Worm (Caenorhabditis elegans): Measurements from ENCODE around the gene nhr-54.

The nhr-54 gene

DNA sequence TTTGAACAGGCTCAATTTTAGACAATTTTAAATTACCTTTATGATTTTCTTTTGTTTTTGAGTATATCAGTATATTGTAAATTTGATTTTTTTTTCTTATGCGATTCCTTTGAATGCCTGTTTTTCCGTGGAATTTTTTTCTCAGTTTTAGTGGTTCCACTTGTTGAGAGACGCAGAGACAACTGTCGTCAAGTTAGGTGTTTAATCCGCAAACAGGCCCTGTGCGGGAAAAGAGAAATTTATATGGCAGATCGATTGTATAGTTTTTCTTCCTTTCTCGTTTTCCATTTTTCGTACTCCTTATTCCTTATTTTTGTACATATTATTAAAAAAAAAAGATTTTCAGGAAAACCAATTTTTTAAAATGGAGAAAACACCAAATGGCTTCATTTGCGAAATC is 6.7 kb downstream of the nhr-54 start, which contains the start of gene F36D3.1:
F36D3.1 (plus strand) TSS at position 347 of the 400 bp plus-strand sequence.
- no peak for TF ChIP-seq unc-62 (GFP tag; optimal IDR thresholded peaks at IDR 0.05)

ce11 chrV:16497504-16497903 is 8.2 kb downstream of the nhr-54 start, which contains the start of gene srh-136:
Gene srh-136 (minus strand): TSS chrV:16497596.
- TF ChIP-seq unc-62 (GFP tag; optimal IDR thresholded peaks at IDR 0.05): no peak

- TF ChIP-seq unc-62 (GFP tag; optimal IDR thresholded peaks at IDR 0.05): no peak
Measured at ce11 chrV:16494359-16494758, 11.4 kb downstream of the nhr-54 start, which contains the start of gene comt-2. Gene comt-2 (minus strand): TSS chrV:16494489.

- no peak for TF ChIP-seq unc-62 (GFP tag; optimal IDR thresholded peaks at IDR 0.05)
Measured at ce11 chrV:16488172-16488571, 17.6 kb downstream of the nhr-54 start, which contains the start of gene sqst-4. Gene sqst-4 (plus strand): TSS chrV:16488472.

DNA sequence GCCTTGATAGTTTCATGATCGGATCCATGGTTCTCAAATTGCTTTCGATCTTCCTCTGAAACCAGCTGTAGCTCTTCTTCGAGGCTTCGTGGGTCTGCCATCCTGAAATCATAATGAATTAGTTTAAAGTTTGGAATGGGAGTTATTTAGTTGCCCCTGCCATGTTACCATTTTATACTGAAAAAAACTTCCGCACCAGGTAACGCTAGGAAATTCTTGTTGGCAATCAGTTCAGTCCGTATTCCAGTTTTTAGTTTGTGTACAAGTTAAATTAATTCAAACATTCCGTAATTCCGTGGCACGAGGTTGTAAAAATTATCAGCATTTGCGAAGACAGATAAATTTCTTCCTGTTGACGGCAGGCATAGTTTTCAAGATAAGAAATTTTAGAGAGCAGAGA is 18.3 kb downstream of the nhr-54 start, which contains the start of gene Y32B12A.5:
Y32B12A.5 (minus strand) TSS at position 101 of the 400 bp plus-strand sequence.
- no peak for TF ChIP-seq unc-62 (GFP tag; optimal IDR thresholded peaks at IDR 0.05)

ce11 chrV:16483681-16484080 is 22.0 kb downstream of the nhr-54 start, which contains the start of gene srh-139:
Gene srh-139 (plus strand): TSS chrV:16483981.
- TF ChIP-seq unc-62 (GFP tag; optimal IDR thresholded peaks at IDR 0.05): no peak

DNA sequence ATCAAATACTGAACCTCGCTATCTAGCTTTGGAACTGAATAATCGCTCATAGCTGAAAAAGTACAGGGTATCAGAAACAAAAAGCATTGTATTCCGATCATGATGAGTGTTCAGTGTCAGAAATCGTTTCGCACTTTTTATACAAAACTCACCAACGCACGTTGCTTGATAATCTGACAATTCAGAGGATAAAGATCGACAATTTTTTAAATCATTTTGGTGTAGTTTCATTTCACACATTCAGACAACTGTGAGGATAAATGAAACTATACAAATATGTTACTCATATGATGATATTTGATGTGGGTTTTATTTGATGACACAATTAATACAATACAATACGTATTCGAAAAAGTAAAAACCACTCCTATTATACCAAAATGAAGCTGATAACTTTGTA is 22.7 kb downstream of the nhr-54 start, which contains the start of gene F57E7.2:
F57E7.2 (minus strand) TSS at position 101 of the 400 bp plus-strand sequence.
- TF ChIP-seq unc-62 (GFP tag; optimal IDR thresholded peaks at IDR 0.05): no peak

ce11 chrV:16480919-16481630 is 24.7 kb downstream of the nhr-54 start, which contains the start of the genes F57E7.4 and spig-6:
Gene F57E7.4 (minus strand): TSS chrV:16481019.
Gene spig-6 (plus strand): TSS chrV:16481580.
- TF ChIP-seq unc-62 (GFP tag; optimal IDR thresholded peaks at IDR 0.05): no peak

- TF ChIP-seq unc-62 (GFP tag; optimal IDR thresholded peaks at IDR 0.05): no peak
Measured at ce11 chrV:16479275-16479674, 26.5 kb downstream of the nhr-54 start, which contains the start of gene T08G3.11. Gene T08G3.11 (minus strand): TSS chrV:16479375.

DNA sequence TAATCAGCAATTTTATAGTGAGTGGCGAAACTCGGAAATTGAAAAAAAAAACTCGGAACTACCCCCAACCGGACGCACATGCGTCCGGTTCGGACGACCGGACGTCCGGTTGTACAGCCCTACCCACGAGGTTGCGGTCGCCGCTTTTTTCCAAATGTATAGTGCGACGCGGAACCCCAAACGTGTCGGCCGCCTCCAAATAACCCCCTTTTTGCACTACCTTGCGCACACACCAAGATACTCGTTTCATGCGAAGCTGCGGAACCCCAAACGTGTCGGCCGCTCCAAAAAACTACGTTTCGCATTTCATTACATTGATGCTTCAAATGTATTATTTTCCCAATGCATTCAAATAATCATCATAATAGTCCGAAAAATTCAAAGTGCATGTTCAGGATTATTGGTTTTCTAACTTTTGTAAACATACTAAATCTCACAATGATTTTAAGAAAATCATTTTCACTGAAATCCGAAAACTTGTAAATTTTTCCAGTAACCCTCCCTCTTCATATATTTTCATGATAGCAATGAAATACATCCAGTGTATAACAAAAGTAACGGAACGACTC is 33.6 kb downstream of the nhr-54 start, which contains the start of gene srw-35:
srw-35 (plus strand) TSS at position 519 of the 569 bp plus-strand sequence.
- no peak for TF ChIP-seq unc-62 (GFP tag; optimal IDR thresholded peaks at IDR 0.05)

DNA sequence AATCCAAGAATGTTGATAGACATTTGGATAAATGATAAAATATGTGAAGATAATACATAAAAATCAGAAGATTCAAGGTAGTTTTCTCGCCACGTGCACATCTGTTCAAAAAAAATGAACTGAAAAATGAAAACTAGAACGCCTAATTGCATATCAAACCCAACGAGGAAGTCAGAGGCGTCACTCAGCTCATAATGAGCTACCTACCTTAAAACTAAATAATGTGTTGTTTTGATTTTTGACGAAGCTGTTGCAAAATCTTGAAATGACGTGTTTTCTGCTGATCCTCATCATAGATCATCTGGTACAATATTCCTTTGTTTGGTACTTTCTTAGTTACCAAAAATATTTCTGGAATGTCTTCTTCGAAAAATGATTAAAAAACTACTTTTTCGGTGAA is 34.8 kb downstream of the nhr-54 start, which contains the start of gene srh-138:
srh-138 (minus strand) TSS at position 101 of the 400 bp plus-strand sequence.
- TF ChIP-seq unc-62 (GFP tag; optimal IDR thresholded peaks at IDR 0.05): no peak

DNA sequence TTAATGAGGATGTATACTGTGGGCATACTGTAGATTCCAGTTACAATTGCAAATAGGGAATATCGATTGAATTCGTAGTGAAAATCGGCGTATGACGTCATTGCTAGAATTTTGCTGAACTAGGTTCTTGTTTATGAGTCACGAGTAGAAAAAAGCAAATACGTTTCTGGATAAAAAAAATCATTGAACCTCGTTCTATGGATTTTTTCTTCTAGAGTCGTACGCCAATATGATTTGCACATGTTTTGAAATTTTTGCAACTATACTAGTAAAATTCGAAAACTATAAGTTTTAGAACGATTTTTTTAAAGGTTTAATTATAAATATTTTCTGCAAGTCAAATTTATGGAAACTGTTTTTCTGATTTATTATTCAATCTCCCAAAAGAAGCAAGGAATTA is 37.9 kb downstream of the nhr-54 start, which contains the start of gene sru-44:
sru-44 (minus strand) TSS at position 101 of the 400 bp plus-strand sequence.
- no peak for TF ChIP-seq unc-62 (GFP tag; optimal IDR thresholded peaks at IDR 0.05)

ce11 chrV:16460866-16461265 is 44.9 kb downstream of the nhr-54 start, which contains the start of gene srh-142:
Gene srh-142 (minus strand): TSS chrV:16460966.
- no peak for TF ChIP-seq unc-62 (GFP tag; optimal IDR thresholded peaks at IDR 0.05)

DNA sequence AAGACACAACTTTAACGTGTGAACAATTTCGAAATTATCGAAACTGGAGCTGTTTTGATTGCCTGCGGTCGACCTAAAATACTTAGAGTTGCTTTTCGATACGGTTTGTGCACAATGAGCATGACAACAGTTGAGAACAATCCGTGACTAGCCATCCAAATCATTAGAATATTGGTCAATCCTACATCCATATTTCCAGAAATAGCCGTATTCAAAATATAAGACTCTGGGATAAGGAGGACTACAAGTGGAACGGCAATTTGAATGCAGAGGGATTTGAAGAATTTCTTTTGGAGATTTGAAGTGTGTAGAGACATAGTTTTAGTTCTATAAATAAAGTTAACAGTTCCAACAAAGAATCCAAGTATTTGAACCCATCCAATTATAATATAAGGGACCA is 46.4 kb downstream of the nhr-54 start:
- no peak for TF ChIP-seq unc-62 (GFP tag; optimal IDR thresholded peaks at IDR 0.05)

- TF ChIP-seq unc-62 (GFP tag; optimal IDR thresholded peaks at IDR 0.05): no peak
Measured at ce11 chrV:16458714-16459113, 47.0 kb downstream of the nhr-54 start, which contains the start of gene str-15. Gene str-15 (minus strand): TSS chrV:16458814.

ce11 chrV:16455065-16455464 is 50.7 kb downstream of the nhr-54 start, which contains the start of gene str-14:
Gene str-14 (minus strand): TSS chrV:16455165.
- no peak for TF ChIP-seq unc-62 (GFP tag; optimal IDR thresholded peaks at IDR 0.05)

Data from whole organism, dauer.